Worm (Caenorhabditis elegans): ENCODE data around the gene T02D1.9.

Gene T02D1.9

DNA sequence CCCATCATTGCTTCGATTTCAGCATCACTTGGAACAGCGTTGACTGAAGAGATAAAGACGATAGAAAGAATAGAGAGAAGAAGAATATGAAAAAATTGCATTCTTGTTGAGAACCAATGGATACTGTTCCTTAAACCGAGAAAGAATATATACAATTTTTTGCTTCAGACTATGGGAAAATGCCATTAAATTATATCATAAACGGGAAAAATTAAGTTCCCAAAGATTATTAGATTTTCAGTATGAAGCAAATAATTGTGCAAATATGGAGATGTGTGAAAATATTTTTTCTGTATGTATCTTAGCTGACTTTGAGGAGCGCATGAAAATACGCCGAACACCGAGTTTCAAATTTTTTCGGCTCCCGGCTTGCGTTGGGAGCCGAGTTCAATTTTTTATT lies at the start of gene T02D1.9:
Gene T02D1.9 (minus strand): TSS at position 101 of the 400 bp plus-strand sequence.
- TF ChIP-seq dao-5 (tag; optimal IDR thresholded peaks at IDR 0.05): no peak
- no peak for TF ChIP-seq W03F9.2 (tag; optimal IDR thresholded peaks at IDR 0.05)
- no peak for TF ChIP-seq him-1 (tag; optimal IDR thresholded peaks at IDR 0.05)

DNA sequence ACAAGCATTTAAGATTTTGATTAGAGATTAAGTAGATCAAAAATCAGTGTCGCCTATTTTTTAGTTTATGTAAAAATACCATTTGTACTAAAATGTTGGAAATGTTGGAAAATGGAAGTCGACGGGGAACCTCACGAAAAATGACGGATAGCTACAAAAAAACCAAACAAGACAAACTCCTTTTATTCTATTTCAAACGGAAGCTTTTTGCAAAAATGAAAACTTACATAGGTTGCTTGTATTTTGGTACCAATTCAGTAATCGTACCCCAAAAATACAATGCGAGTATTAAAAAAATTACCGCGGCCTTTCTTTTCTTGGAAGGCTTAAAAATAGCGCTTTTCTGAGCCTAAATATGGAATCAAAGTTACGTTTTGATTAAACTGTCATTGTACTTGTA lies 46.6 kb upstream of the T02D1.9 start:
- no peak for TF ChIP-seq dao-5 (tag; optimal IDR thresholded peaks at IDR 0.05)

DNA sequence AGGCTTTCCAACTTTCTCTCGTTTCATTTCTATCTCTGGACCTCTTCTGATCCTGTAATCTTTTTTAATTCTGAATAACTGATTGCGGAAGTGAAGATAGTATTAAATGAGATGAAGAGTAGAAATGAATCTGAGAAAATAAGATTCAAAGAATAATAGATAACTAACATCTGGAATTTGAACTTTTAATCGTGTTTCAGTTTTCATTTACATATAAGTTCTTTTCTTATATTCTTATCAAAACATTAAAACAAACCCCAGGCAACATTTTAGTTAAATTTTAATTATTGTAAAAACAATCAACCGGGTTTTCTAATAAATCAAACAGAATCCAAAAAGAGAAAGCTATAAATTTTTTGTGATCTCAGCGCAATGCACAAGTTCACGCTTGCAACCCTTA lies 45.8 kb upstream of the T02D1.9 start:
- TF ChIP-seq W03F9.2 (tag; optimal IDR thresholded peaks at IDR 0.05): no peak
- no peak for TF ChIP-seq him-1 (tag; optimal IDR thresholded peaks at IDR 0.05)
- TF ChIP-seq dao-5 (tag; optimal IDR thresholded peaks at IDR 0.05): no peak

DNA sequence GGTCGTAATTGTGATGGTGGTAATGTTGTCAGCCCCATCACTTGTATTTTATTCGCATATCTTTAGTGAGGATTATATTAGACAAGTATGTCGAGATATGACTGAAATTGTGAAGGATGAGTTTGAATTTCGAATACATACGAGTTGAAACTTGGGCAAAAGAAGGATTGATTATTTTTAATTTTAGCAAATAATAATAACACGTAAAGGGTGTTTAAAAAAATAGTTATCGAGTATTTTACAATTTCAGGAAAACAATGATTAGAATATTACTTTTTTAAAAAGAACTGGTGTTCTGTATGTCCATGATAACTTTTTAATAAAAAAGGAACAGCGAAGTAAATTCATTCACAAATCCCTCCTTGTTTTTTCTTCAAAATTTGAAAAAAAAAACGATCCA lies 43.1 kb upstream of the T02D1.9 start, which contains the start of gene F11E6.8:
Gene F11E6.8 (minus strand): TSS at position 101 of the 400 bp plus-strand sequence.
- TF ChIP-seq him-1 (tag; optimal IDR thresholded peaks at IDR 0.05) (no peak), W03F9.2 (tag; optimal IDR thresholded peaks at IDR 0.05) (no peak), dao-5 (tag; optimal IDR thresholded peaks at IDR 0.05) (no peak)

DNA sequence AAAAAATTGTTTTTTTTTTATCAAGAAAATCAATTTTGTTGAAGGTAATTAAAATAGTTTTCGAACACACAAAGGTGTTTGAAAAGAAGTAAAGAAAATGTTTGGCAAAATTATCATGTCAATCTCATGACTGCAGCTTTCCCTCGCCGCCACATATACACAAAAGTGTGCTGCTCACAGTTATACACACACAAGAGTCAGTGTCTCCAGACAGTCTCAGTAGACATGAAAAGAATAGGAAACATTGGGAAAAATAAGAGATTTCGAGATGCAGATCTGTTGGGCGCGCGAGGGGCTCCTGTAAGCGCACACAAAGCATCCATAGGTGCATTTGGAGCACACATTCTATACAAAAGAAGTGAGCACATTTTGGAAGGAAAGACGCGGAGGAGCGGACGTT lies 40.9 kb upstream of the T02D1.9 start:
- TF ChIP-seq dao-5 (tag; optimal IDR thresholded peaks at IDR 0.05) (no peak), W03F9.2 (tag; optimal IDR thresholded peaks at IDR 0.05) (no peak), him-1 (tag; optimal IDR thresholded peaks at IDR 0.05) (no peak)

DNA sequence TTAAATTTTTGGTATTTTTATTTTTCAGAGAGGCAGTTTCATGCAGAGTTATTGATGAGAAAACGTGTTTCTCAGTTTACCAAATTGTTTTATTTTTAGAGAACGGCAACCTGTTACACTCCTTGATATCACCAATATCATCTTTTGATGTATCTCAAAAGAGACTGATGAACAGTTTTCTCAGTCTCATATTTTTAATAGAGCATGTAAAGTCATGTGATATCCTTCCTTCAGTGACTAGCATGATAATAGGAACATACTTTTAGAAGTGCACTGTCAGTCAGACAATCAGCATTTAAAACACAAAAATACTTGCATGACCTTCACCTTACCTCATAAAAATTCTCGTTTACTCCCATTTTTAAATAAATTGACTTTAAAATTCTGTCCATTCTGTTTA lies 35.1 kb upstream of the T02D1.9 start, which contains the start of gene F11E6.11:
Gene F11E6.11 (plus strand): TSS at position 325 of the 400 bp plus-strand sequence.
- TF ChIP-seq him-1 (tag; optimal IDR thresholded peaks at IDR 0.05) (no peak), dao-5 (tag; optimal IDR thresholded peaks at IDR 0.05) (no peak), W03F9.2 (tag; optimal IDR thresholded peaks at IDR 0.05) (no peak)

DNA sequence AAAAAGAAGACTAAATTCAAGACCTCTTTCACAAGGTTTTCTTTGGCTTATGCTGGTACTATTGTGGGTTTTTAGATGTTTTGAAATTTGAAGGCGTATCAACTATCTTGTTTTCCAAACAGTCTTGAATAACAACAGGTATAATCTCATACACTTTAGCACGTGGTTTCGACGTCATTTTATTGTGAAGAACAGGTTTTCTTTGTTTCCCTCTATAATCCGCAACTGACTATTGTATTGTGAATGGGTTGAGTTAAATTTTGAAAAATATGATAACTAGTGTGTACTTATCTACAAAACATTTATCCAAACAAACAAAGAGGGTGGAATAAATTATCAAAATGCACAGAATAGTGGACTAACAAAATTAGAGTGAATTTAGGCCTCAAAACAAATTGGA lies 33.9 kb upstream of the T02D1.9 start:
- TF ChIP-seq W03F9.2 (tag; optimal IDR thresholded peaks at IDR 0.05) (no peak), him-1 (tag; optimal IDR thresholded peaks at IDR 0.05) (no peak), dao-5 (tag; optimal IDR thresholded peaks at IDR 0.05) (no peak)

DNA sequence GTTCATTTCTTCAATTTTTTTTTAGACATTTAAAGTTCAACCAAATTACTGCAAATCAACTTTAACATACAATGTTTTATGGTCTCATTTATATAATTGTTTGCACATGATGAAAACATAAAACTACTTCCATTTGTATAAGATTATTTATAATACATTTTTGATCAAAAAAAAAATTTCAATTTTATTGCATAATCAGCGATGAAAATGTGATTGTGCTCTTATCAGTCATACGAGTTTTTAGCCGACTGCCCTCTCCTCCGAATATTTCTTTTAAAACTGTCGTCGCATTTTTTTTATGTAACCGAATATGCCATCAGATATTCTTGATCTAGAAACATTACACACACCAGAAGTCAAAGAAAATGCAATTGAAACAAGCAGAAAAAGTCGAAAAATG lies 33.0 kb upstream of the T02D1.9 start, which contains the start of gene F08A7.1:
Gene F08A7.1 (plus strand): TSS at position 191 of the 400 bp plus-strand sequence.
- TF ChIP-seq dao-5 (tag; optimal IDR thresholded peaks at IDR 0.05): no peak
- no peak for TF ChIP-seq W03F9.2 (tag; optimal IDR thresholded peaks at IDR 0.05)
- TF ChIP-seq him-1 (tag; optimal IDR thresholded peaks at IDR 0.05): no peak

DNA sequence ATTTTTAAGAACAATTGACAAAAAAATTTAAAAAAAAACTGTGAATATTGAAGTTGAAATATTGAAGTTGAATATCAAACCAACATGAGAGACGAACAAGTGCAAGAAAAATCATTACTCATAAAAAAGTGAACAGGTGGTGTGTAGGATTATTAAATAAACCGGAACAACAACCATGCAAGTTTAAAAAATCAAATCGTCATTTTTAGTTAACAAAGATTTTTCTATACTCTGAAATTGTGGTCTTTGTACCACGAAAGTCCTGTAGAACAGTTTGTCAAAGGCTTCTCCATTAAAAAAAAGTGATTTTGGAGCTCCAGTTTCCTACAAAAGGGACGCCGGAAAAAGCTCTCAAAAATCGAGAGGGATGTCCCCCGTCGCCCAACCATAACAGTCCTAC lies 32.6 kb upstream of the T02D1.9 start, which contains the start of gene C06A12.19:
Gene C06A12.19 (minus strand): TSS at position 101 of the 400 bp plus-strand sequence.
- TF ChIP-seq dao-5 (tag; optimal IDR thresholded peaks at IDR 0.05) (no peak), W03F9.2 (tag; optimal IDR thresholded peaks at IDR 0.05) (no peak), him-1 (tag; optimal IDR thresholded peaks at IDR 0.05) (no peak)

DNA sequence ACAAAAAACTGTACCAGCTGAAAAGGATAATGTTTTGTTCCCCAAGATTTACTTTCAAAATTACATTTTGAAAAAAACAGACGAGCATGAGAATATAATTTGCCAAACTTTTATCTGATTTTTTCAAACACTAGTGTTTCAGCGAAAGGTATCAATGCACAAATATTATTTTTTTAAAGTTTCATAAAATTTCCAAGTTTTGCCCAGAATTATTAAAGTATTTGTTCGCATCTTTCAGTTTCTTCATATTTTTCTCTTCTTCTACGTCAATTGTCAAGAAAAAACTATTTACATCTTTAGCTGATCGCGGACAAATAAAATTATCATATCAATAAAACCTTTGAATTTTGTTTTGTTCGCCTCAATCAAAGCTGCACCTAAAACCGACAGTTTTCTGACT lies 29.6 kb upstream of the T02D1.9 start, which contains the start of gene C06A12.8:
Gene C06A12.8 (plus strand): TSS at position 301 of the 400 bp plus-strand sequence.
- TF ChIP-seq him-1 (tag; optimal IDR thresholded peaks at IDR 0.05) (no peak), W03F9.2 (tag; optimal IDR thresholded peaks at IDR 0.05) (no peak), dao-5 (tag; optimal IDR thresholded peaks at IDR 0.05) (no peak)

DNA sequence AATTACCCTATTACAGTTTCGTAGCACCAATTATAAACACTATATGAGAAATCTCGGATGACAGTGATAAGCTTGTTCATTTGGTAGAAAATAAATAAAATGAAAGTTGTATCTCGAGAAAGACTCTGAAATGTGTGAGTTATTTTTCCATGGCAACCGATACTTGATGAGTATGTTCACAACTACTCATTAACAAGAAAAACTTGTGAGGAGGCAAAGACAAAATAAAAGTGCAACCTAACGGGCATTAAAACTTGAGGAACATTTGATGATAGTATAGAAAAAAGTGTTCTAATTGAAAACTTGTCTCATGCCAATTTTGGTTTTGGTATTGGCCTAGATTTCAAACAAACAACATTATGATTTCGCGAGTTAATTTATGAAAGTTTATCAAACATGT lies 29.2 kb upstream of the T02D1.9 start, which contains the start of gene gcy-27:
Gene gcy-27 (minus strand): TSS at position 101 of the 400 bp plus-strand sequence.
- no peak for TF ChIP-seq him-1 (tag; optimal IDR thresholded peaks at IDR 0.05)
- no peak for TF ChIP-seq dao-5 (tag; optimal IDR thresholded peaks at IDR 0.05)
- no peak for TF ChIP-seq W03F9.2 (tag; optimal IDR thresholded peaks at IDR 0.05)

DNA sequence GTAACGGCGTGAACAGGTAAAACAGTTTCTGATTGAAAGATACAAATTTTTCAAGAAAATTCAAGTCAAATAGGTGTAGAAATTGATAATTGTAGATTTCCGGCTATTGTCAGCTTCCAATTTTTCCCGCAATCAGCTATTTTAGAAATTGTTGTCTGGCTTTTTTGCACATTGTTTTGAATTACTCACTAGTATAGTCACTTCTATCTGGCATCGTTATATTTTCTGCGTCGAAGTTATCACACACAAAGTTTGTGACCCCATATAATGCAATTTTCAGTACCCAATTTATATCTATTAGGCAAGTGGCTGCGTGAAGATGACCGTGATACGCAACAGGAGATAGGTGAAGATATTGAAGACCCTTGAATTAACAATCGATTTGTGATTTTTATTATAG lies 27.8 kb upstream of the T02D1.9 start:
- TF ChIP-seq W03F9.2 (tag; optimal IDR thresholded peaks at IDR 0.05) (no peak), dao-5 (tag; optimal IDR thresholded peaks at IDR 0.05) (no peak), him-1 (tag; optimal IDR thresholded peaks at IDR 0.05) (no peak)

DNA sequence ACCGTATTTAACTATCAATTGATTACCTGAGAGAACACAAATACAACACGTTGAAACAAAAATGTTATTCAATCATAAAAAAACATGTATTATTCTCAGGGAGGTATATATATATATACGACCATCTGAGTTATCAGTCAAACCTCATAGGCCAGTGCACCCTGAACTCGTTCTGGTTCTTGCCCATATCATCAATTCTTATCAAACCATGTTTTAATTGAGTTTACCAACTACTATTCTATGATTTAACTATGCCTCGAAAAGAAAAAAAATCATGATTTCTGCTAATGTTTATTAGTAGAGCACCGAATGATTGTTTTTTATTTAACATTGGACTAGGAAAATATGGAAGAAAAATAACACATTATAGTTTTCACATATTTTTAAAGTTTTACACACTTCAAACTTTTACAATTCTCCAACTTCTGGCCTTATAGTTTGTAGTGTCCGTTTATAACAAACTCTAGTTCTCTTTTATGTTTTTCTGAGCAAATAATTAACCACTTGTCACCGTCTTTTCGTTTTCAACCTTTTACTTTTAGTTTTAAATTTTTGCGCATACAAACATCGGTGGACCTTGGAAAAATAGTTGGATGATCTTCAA lies 24.9 kb upstream of the T02D1.9 start:
- no peak for TF ChIP-seq dao-5 (tag; optimal IDR thresholded peaks at IDR 0.05)
- TF ChIP-seq him-1 (tag; optimal IDR thresholded peaks at IDR 0.05): no peak
- TF ChIP-seq W03F9.2 (tag; optimal IDR thresholded peaks at IDR 0.05): no peak

DNA sequence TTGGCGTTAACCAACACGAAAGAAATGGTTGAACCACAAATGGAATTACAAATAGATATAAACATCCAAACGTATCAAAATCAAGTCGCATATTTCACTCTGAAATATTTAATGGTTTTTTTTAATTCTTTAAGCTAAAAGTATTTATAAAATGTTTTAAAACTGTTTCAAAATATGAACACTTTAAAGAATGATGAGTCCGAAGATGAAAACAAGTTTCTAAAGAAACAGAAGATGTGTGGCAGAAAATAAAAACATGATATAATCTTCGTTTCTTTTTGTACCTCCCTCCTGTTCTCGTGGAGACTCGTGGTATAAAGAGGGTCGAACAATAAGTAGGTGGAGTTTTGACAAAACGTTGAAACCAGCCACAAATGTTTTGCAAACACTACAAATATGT lies 23.9 kb upstream of the T02D1.9 start, which contains the start of gene lact-6:
Gene lact-6 (minus strand): TSS at position 101 of the 400 bp plus-strand sequence.
- no peak for TF ChIP-seq him-1 (tag; optimal IDR thresholded peaks at IDR 0.05)
- no peak for TF ChIP-seq dao-5 (tag; optimal IDR thresholded peaks at IDR 0.05)
- TF ChIP-seq W03F9.2 (tag; optimal IDR thresholded peaks at IDR 0.05): no peak

DNA sequence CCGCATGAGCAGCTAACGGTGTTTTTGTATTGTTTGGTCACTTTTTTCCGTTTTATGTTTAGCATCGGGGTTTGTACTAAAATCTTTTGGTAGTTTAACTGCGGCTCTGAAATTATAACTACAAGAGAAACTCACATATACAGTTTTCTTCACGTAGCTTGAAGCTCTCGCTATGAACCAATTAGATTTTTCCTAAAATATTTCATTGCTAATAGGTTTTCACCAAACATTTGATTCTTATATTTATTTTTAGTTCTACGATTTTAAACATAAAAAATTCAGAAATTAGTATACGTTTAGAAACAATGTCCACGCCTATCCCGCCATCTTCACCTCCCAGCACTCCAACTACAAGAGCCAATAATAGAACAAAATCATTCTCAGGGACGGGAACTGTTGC lies 20.0 kb upstream of the T02D1.9 start, which contains the start of gene C06A12.3:
Gene C06A12.3 (plus strand): TSS at position 301 of the 400 bp plus-strand sequence.
- TF ChIP-seq him-1 (tag; optimal IDR thresholded peaks at IDR 0.05) (no peak), W03F9.2 (tag; optimal IDR thresholded peaks at IDR 0.05) (no peak), dao-5 (tag; optimal IDR thresholded peaks at IDR 0.05) (no peak)
